Worm (Caenorhabditis elegans) whole organism, early embryonic: ENCODE measurements around the gene his-31.

ENCODE experiments used
- F13C5.2 ChIP-seq: sonication (generic microtip); optimal IDR thresholded peaks from 2 replicates; lab custom pipeline; 2017; ENCODE audit warnings: mild to moderate bottlenecking, missing genetic modification characterization, inconsistent platforms, missing compliant biosample characterization
- ama-1 ChIP-seq: fragments of 150-350 bp; optimal IDR thresholded peaks from 2 replicates; lab custom pipeline; 2014
- ceh-36 ChIP-seq: sonication (generic microtip); optimal IDR thresholded peaks from 2 replicates; lab custom pipeline; 2016; ENCODE audit warnings: missing genetic modification characterization, inconsistent platforms, missing compliant biosample characterization
- ets-7 ChIP-seq: sonication (generic microtip); optimal IDR thresholded peaks from 2 replicates; lab custom pipeline; 2016; ENCODE audit warnings: missing genotype, missing genetic modification characterization, missing compliant biosample characterization
- flt-1 ChIP-seq: fragments of 200-800 bp; sonication (Bioruptor generic); IDR thresholded peaks from 2 replicates; pipeline ENCODE4 v1.3.6; 2022; ENCODE audit warnings: missing genetic modification characterization, missing compliant biosample characterization
- hmbx-1 ChIP-seq: sonication (generic microtip); optimal IDR thresholded peaks from 2 replicates; lab custom pipeline; 2016; ENCODE audit warnings: mild to moderate bottlenecking, missing genetic modification characterization, missing compliant biosample characterization
- hmg-4 ChIP-seq: fragments of 200-800 bp; sonication (Bioruptor generic); optimal IDR thresholded peaks from 2 replicates; lab custom pipeline; 2018; ENCODE audit warnings: mild to moderate bottlenecking, missing genetic modification characterization, missing compliant biosample characterization
- hnd-1 ChIP-seq: sonication (generic microtip); optimal IDR thresholded peaks from 2 replicates; lab custom pipeline; 2016; ENCODE audit warnings: missing genetic modification characterization, missing compliant biosample characterization
- pes-1 ChIP-seq: fragments of 200-800 bp; sonication (Bioruptor generic); IDR thresholded peaks from 2 replicates; pipeline ENCODE4 v1.3.6; 2022; ENCODE audit warnings: missing genetic modification reagents, missing genetic modification characterization, missing compliant biosample characterization
- scrt-1 ChIP-seq: fragments of 200-800 bp; sonication (Bioruptor generic); IDR thresholded peaks from 2 replicates; pipeline ENCODE4 v1.3.6; 2022; ENCODE audit warnings: missing genetic modification characterization, missing compliant biosample characterization
- sea-1 ChIP-seq: fragments of 200-800 bp; sonication (Bioruptor generic); conservative IDR thresholded peaks from 2 replicates; pipeline ENCODE4 v1.3.6; 2022; ENCODE audit warnings: missing genetic modification characterization, missing compliant biosample characterization
- tbx-11 ChIP-seq: fragments of 200-800 bp; sonication (Bioruptor generic); IDR thresholded peaks from 2 replicates; pipeline ENCODE4 v1.3.6; 2022; ENCODE audit warnings: missing genetic modification characterization, missing compliant biosample characterization
- tbx-37 ChIP-seq: fragments of 200-800 bp; sonication (Bioruptor generic); conservative IDR thresholded peaks from 2 replicates; pipeline ENCODE4 v1.3.6; 2022; ENCODE audit warnings: missing genetic modification reagents, missing genetic modification characterization, missing compliant biosample characterization

ce11 chrIV:8357299-8357698 lies 23.5 kb upstream of the his-31 start:
- TF ChIP-seq scrt-1 (no peak), ama-1 (lab: Kevin White, UChicago) (no peak), ets-7 (tag; lab: Kevin White, UChicago) (no peak), sea-1 (GFP tag; lab: Robert Waterston, UW) (no peak), flt-1 (GFP tag; lab: Robert Waterston, UW) (no peak), ceh-36 (tag; lab: Kevin White, UChicago) (no peak), hmbx-1 (no peak), hnd-1 (tag; lab: Kevin White, UChicago) (no peak), tbx-37 (GFP tag; lab: Robert Waterston, UW) (no peak), pes-1 (GFP tag; lab: Robert Waterston, UW) (no peak), F13C5.2 (no peak), hmg-4 (GFP tag; lab: Kevin White, UChicago) (no peak), tbx-11 (no peak)
